Worm (Caenorhabditis elegans): ENCODE measurements around the gene obr-2.

- TF ChIP-seq tbp1 (GFP tag; optimal IDR thresholded peaks at IDR 0.05) (peak; percentile 11), F49E8.2 (tag; optimal IDR thresholded peaks at IDR 0.05; ENCODE audit: insufficient read depth) (peak; percentile 25), ZK185.1 (tag; optimal IDR thresholded peaks at IDR 0.05; ENCODE audit: poor library complexity, severe bottlenecking) (no peak), die-1 (tag; optimal IDR thresholded peaks at IDR 0.05) (peak; percentile 15), Y56A3A.18 (GFP tag; IDR thresholded peaks at IDR 0.05) (peak; percentile 67), attf-5 (GFP tag; optimal IDR thresholded peaks at IDR 0.05) (no peak)
Measured at ce11 chrV:15000055-15000704, 13.9 kb downstream of the obr-2 start, which contains the start of gene rps-16.
